ENCODE assay signal across 7 worm cellular contexts in the genomic region with DNA sequence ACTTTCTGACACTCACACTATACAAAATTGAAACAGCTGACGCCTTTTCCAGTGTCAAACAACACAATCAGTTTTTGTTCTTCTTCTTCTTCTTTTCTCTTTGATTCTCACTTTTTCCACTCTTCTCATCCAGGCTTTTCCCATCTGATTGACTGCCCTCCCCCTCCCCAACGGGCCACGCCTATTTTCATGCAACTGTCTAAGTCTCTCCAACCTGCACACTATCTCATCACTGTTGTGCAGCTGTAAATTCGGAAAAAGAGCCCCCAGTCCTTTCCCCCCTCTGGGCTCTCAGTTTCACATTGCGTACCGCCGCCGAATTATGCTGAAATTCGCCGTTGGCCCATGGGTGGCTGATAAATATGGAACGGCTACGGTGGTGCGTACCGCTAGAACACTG.
TF ChIP-seq lines count a peak whose summit lies in the region.

No protein-coding gene starts in this region.

TF ChIP-seq in whole organism, L1 larva, 84 proteins besides CTCF, POLR2A, EP300 and RAD21 (continues in another document):
- TF ChIP-seq efl-1 (optimal IDR thresholded peaks at IDR 0.05; lab: Kevin White, UChicago) (peak in 1 of 2 experiments; percentile 10), efl-1 (GFP tag; optimal IDR thresholded peaks at IDR 0.05 in 1 of 2; lab: Kevin White, UChicago) (peak in 1 of 2 experiments; percentile 90), mdl-1 (tag; optimal IDR thresholded peaks at IDR 0.05; lab: Kevin White, UChicago) (peak in 1 of 2 experiments; percentile 1), lin-15B (tag; optimal IDR thresholded peaks at IDR 0.05; lab: Kevin White, UChicago) (no peak), mep-1 (tag; optimal IDR thresholded peaks at IDR 0.05; lab: Kevin White, UChicago) (no peak), rnt-1 (tag; optimal IDR thresholded peaks at IDR 0.05; lab: Kevin White, UChicago) (peak; percentile 54), F16B12.6 (tag; optimal IDR thresholded peaks at IDR 0.05; lab: Kevin White, UChicago) (no peak), pqm-1 (tag; optimal IDR thresholded peaks at IDR 0.05; lab: Kevin White, UChicago) (no peak), nhr-71 (tag; optimal IDR thresholded peaks at IDR 0.05; lab: Kevin White, UChicago) (peak; percentile 55), lsy-2 (tag; optimal IDR thresholded peaks at IDR 0.05; lab: Kevin White, UChicago) (peak; percentile 15 to 24), ama-1 (optimal IDR thresholded peaks at IDR 0.05; lab: Kevin White, UChicago) (no peak), C16A3.4 (tag; optimal IDR thresholded peaks at IDR 0.05; lab: Kevin White, UChicago) (no peak)

TF ChIP-seq in whole organism, L2 larva, 48 proteins besides CTCF, POLR2A, EP300 and RAD21:
- TF ChIP-seq lsy-2 (tag; optimal IDR thresholded peaks at IDR 0.05; lab: Kevin White, UChicago) = peak in 1 of 2 experiments; percentile 7
- TF ChIP-seq C34F6.9 (tag; optimal IDR thresholded peaks at IDR 0.05; lab: Kevin White, UChicago) = peak; percentile 17
- TF ChIP-seq crh-2 (tag; optimal IDR thresholded peaks at IDR 0.05; lab: Kevin White, UChicago) = no peak
- peak; percentile 12 for TF ChIP-seq sma-9 (GFP tag; optimal IDR thresholded peaks at IDR 0.05; lab: Kevin White, UChicago)
- no peak for TF ChIP-seq sma-9 (tag; optimal IDR thresholded peaks at IDR 0.05; lab: Kevin White, UChicago)
- no peak for TF ChIP-seq gmeb-1 (tag; optimal IDR thresholded peaks at IDR 0.05; lab: Kevin White, UChicago)
- peak; percentile 24 for TF ChIP-seq F13H6.1 (tag; optimal IDR thresholded peaks at IDR 0.05; lab: Kevin White, UChicago)
- peak; percentile 44 for TF ChIP-seq nhr-129 (tag; optimal IDR thresholded peaks at IDR 0.05; lab: Kevin White, UChicago)

TF ChIP-seq in whole organism, L3 larva, 47 proteins besides CTCF, POLR2A, EP300 and RAD21:
- no peak for TF ChIP-seq sea-2 (GFP tag; optimal IDR thresholded peaks at IDR 0.05; lab: Kevin White, UChicago)
- no peak for TF ChIP-seq fkh-10 (GFP tag; optimal IDR thresholded peaks at IDR 0.05; lab: Kevin White, UChicago)
- TF ChIP-seq aly-2 (tag; optimal IDR thresholded peaks at IDR 0.05; lab: Kevin White, UChicago) = no peak
- no peak for TF ChIP-seq ztf-4 (tag; optimal IDR thresholded peaks at IDR 0.05; lab: Kevin White, UChicago)
- TF ChIP-seq nhr-25 (tag; optimal IDR thresholded peaks at IDR 0.05; lab: Kevin White, UChicago) = no peak
- TF ChIP-seq unc-39 (tag; optimal IDR thresholded peaks at IDR 0.05; lab: Kevin White, UChicago) = no peak
- TF ChIP-seq unc-62 (GFP tag; optimal IDR thresholded peaks at IDR 0.05; lab: Kevin White, UChicago) = no peak
- TF ChIP-seq skn-1 (tag; optimal IDR thresholded peaks at IDR 0.05; lab: Kevin White, UChicago) = no peak
- no peak for TF ChIP-seq elt-1 (tag; optimal IDR thresholded peaks at IDR 0.05; lab: Kevin White, UChicago)
- TF ChIP-seq nfya-1 (tag; optimal IDR thresholded peaks at IDR 0.05; lab: Kevin White, UChicago; ENCODE audit: insufficient read depth) = peak; percentile 15
- no peak for TF ChIP-seq nhr-76 (tag; optimal IDR thresholded peaks at IDR 0.05; lab: Kevin White, UChicago)
- peak; percentile 41 for TF ChIP-seq lin-39 (tag; optimal IDR thresholded peaks at IDR 0.05; lab: Kevin White, UChicago)
- no peak for TF ChIP-seq pqm-1 (tag; optimal IDR thresholded peaks at IDR 0.05; lab: Kevin White, UChicago)
TF ChIP-seq in whole organism, L3 larva: peak in this region for 2.

TF ChIP-seq in whole organism, L4 larva, 104 proteins besides CTCF, POLR2A, EP300 and RAD21 (continues in another document):
- TF ChIP-seq pqm-1 (tag; optimal IDR thresholded peaks at IDR 0.05; lab: Kevin White, UChicago) (no peak), set-16 (GFP tag; IDR thresholded peaks at IDR 0.05; lab: Robert Waterston, UW) (no peak), lir-3 (tag; optimal IDR thresholded peaks at IDR 0.05; lab: Kevin White, UChicago) (no peak), cey-2 (tag; optimal IDR thresholded peaks at IDR 0.05; lab: Kevin White, UChicago; ENCODE audit: borderline replicate concordance, insufficient read depth) (no peak), hlh-11 (tag; optimal IDR thresholded peaks at IDR 0.05; lab: Kevin White, UChicago) (peak; percentile 33), sdz-12 (GFP tag; optimal IDR thresholded peaks at IDR 0.05; lab: Kevin White, UChicago) (no peak), lin-39 (tag; optimal IDR thresholded peaks at IDR 0.05; lab: Kevin White, UChicago) (no peak), ceh-62 (tag; optimal IDR thresholded peaks at IDR 0.05; lab: Kevin White, UChicago) (no peak), daf-12 (tag; optimal IDR thresholded peaks at IDR 0.05; lab: Kevin White, UChicago) (no peak), jun-1 (tag; optimal IDR thresholded peaks at IDR 0.05; lab: Kevin White, UChicago) (no peak), zip-11 (GFP tag; IDR thresholded peaks at IDR 0.05; lab: Robert Waterston, UW) (no peak), nhr-11 (tag; optimal IDR thresholded peaks at IDR 0.05; lab: Kevin White, UChicago) (peak; percentile 46), tag-97 (GFP tag; IDR thresholded peaks at IDR 0.05; lab: Robert Waterston, UW) (no peak), Y105C5A.15 (GFP tag; IDR thresholded peaks at IDR 0.05; lab: Robert Waterston, UW) (no peak)

TF ChIP-seq in whole organism, late embryonic, 69 proteins besides CTCF, POLR2A, EP300 and RAD21 (continues in another document):
- TF ChIP-seq pat-9 (tag; optimal IDR thresholded peaks at IDR 0.05; lab: Kevin White, UChicago) (no peak), unc-42 (tag; optimal IDR thresholded peaks at IDR 0.05; lab: Kevin White, UChicago) (peak; percentile 8), ceh-45 (GFP tag; IDR thresholded peaks at IDR 0.05; lab: Robert Waterston, UW) (no peak), fkh-10 (GFP tag; optimal IDR thresholded peaks at IDR 0.05; lab: Kevin White, UChicago) (no peak), odd-2 (tag; optimal IDR thresholded peaks at IDR 0.05; lab: Kevin White, UChicago) (no peak), sox-2 (GFP tag; IDR thresholded peaks at IDR 0.05; lab: Robert Waterston, UW) (no peak), unc-86 (tag; optimal IDR thresholded peaks at IDR 0.05; lab: Kevin White, UChicago) (no peak), T23F11.4 (GFP tag; optimal IDR thresholded peaks at IDR 0.05; lab: Kevin White, UChicago) (no peak), ceh-30 (tag; optimal IDR thresholded peaks at IDR 0.05; lab: Kevin White, UChicago) (no peak), ceh-9 (tag; optimal IDR thresholded peaks at IDR 0.05; lab: Kevin White, UChicago) (no peak), pqm-1 (tag; optimal IDR thresholded peaks at IDR 0.05; lab: Kevin White, UChicago) (no peak), dve-1 (tag; optimal IDR thresholded peaks at IDR 0.05; lab: Kevin White, UChicago) (no peak), Y22D7AL.16 (tag; optimal IDR thresholded peaks at IDR 0.05; lab: Kevin White, UChicago) (no peak), ceh-22 (tag; optimal IDR thresholded peaks at IDR 0.05; lab: Kevin White, UChicago) (no peak), ceh-19 (GFP tag; optimal IDR thresholded peaks at IDR 0.05; lab: Kevin White, UChicago) (no peak), elt-2 (tag; optimal IDR thresholded peaks at IDR 0.05; lab: Kevin White, UChicago) (no peak)

TF ChIP-seq in whole organism, mixed stage, embryonic, 35 proteins besides CTCF, POLR2A, EP300 and RAD21:
- TF ChIP-seq zip-8 (tag; optimal IDR thresholded peaks at IDR 0.05; lab: Kevin White, UChicago) = no peak
- no peak for TF ChIP-seq sem-2 (GFP tag; optimal IDR thresholded peaks at IDR 0.05; lab: Kevin White, UChicago)
- TF ChIP-seq hlh-1 (tag; optimal IDR thresholded peaks at IDR 0.05; lab: Kevin White, UChicago) = peak; percentile 86
- TF ChIP-seq ces-1 (GFP tag; optimal IDR thresholded peaks at IDR 0.05; lab: Kevin White, UChicago) = no peak
- no peak for TF ChIP-seq ceh-39 (tag; optimal IDR thresholded peaks at IDR 0.05; lab: Kevin White, UChicago)
- TF ChIP-seq mls-2 (tag; optimal IDR thresholded peaks at IDR 0.05; lab: Kevin White, UChicago) = no peak
- TF ChIP-seq unc-120 (tag; optimal IDR thresholded peaks at IDR 0.05; lab: Kevin White, UChicago; ENCODE audit: poor library complexity, severe bottlenecking) = peak; percentile 66
- no peak for TF ChIP-seq lin-32 (GFP tag; optimal IDR thresholded peaks at IDR 0.05; lab: Kevin White, UChicago)
- TF ChIP-seq nhr-76 (tag; optimal IDR thresholded peaks at IDR 0.05; lab: Kevin White, UChicago) = no peak
- TF ChIP-seq ceh-83 (GFP tag; optimal IDR thresholded peaks at IDR 0.05; lab: Kevin White, UChicago) = no peak
- no peak for TF ChIP-seq nhr-2 (tag; optimal IDR thresholded peaks at IDR 0.05; lab: Kevin White, UChicago)
- peak; percentile 37 for TF ChIP-seq unc-62 (GFP tag; optimal IDR thresholded peaks at IDR 0.05; lab: Kevin White, UChicago)
- TF ChIP-seq blmp-1 (tag; optimal IDR thresholded peaks at IDR 0.05; lab: Kevin White, UChicago) = no peak
- TF ChIP-seq bed-3 (GFP tag; optimal IDR thresholded peaks at IDR 0.05; lab: Kevin White, UChicago) = no peak

TF ChIP-seq in whole organism, young adult, 124 proteins besides CTCF, POLR2A, EP300 and RAD21:
- TF ChIP-seq lag-1 (GFP tag; IDR thresholded peaks at IDR 0.05; lab: Robert Waterston, UW) (no peak), hmg-20 (GFP tag; IDR thresholded peaks at IDR 0.05; lab: Robert Waterston, UW) (no peak), somi-1 (GFP tag; optimal IDR thresholded peaks at IDR 0.05; lab: Kevin White, UChicago) (no peak), snpc-4 (GFP tag; optimal IDR thresholded peaks at IDR 0.05; lab: Kevin White, UChicago) (no peak), snpc-4 (tag; optimal IDR thresholded peaks at IDR 0.05; lab: Kevin White, UChicago) (no peak), sptf-2 (GFP tag; optimal IDR thresholded peaks at IDR 0.05; lab: Kevin White, UChicago) (no peak), mcd-1 (GFP tag; IDR thresholded peaks at IDR 0.05; lab: Robert Waterston, UW) (no peak), hlh-26 (GFP tag; conservative IDR thresholded peaks at IDR 0.05; lab: Robert Waterston, UW) (no peak), dox-1 (GFP tag; IDR thresholded peaks at IDR 0.05; lab: Robert Waterston, UW) (peak; percentile 37; the same call in 1 of the 2 replicates), efl-1 (GFP tag; optimal IDR thresholded peaks at IDR 0.05; lab: Kevin White, UChicago) (no peak), hmg-1.2 (GFP tag; IDR thresholded peaks at IDR 0.05; lab: Robert Waterston, UW) (peak; percentile 77), F10E7.11 (tag; optimal IDR thresholded peaks at IDR 0.05; lab: Kevin White, UChicago) (no peak), die-1 (tag; optimal IDR thresholded peaks at IDR 0.05; lab: Kevin White, UChicago) (no peak), zfh-2 (GFP tag; conservative IDR thresholded peaks at IDR 0.05; lab: Robert Waterston, UW) (peak; percentile 52), madf-3 (GFP tag; IDR thresholded peaks at IDR 0.05; lab: Robert Waterston, UW) (no peak), C17E4.6 (GFP tag; IDR thresholded peaks at IDR 0.05; lab: Robert Waterston, UW) (no peak)
